Fruit fly (Drosophila melanogaster): Measurements from ENCODE around the gene CG33700.

DNA sequence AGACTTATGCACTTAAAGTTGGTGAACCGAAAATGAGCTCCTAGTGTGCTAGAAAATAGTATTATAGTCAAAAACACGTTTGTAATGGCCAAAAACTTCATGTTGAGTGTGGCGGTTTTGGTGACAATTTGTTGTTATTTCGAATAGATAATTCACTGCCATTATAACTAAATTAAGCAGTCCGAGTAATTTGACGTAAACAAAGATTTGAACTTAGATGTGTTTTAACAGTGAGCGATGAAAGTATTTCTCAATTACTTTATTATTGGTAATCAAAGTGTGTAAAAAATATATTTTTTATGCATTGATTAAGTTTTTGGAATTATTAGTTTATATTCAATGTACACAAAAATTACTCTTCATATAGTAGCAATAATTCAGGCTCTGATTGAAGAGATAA, 12.0 kb downstream of the CG33700 start, which contains the start of gene CG33702:
- no peak for TF ChIP-seq lov (optimal IDR thresholded peaks at IDR 0.05)
- TF ChIP-seq lov (GFP tag; IDR thresholded peaks at IDR 0.05) = no peak
- no peak for TF ChIP-seq CG13894 (tag; optimal IDR thresholded peaks at IDR 0.05)
- no peak for TF ChIP-seq Ptx1 (GFP tag; IDR thresholded peaks at IDR 0.05)
- no peak for TF ChIP-seq Dp (GFP tag; optimal IDR thresholded peaks at IDR 0.05)
- no peak for TF ChIP-seq CG5953 (GFP tag; IDR thresholded peaks at IDR 0.05)
- TF ChIP-seq Rfx (GFP tag; IDR thresholded peaks at IDR 0.05) = no peak
- TF ChIP-seq CG4707 (GFP tag; optimal IDR thresholded peaks at IDR 0.05) = no peak
- TF ChIP-seq BEAF-32 (GFP tag; optimal IDR thresholded peaks at IDR 0.05) = no peak
- TF ChIP-seq kni (GFP tag; optimal IDR thresholded peaks at IDR 0.05) = no peak
- TF ChIP-seq bab2 (GFP tag; optimal IDR thresholded peaks at IDR 0.05) = no peak
- TF ChIP-seq Poxn (GFP tag; IDR thresholded peaks at IDR 0.05) = no peak

All from whole organism, embryonic.